Worm (Caenorhabditis elegans): ENCODE data around the gene col-34.
A peak's percentile ranks its signal among the peaks of the same experiment; 100 is the strongest.

DNA sequence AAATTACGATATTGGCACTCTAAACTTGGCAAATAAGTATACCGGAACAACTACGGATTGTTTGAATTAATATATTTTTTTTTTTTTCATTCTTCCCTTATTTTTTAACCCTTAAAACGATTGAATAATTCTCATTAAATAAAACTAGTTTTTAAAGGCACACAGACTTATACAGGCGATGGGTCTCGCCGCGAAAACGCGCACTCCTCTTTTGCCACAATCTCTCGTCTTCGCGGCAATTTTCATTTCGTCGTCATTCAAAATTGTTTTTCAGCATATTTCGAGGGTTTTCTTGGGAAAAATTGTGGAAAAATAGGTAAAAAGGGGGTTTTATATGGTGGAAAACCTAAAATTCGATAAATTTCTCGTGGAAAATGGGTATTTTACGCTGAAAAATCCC, 2.9 kb upstream of the col-34 start:
- peak; percentile 40 for TF ChIP-seq unc-130 (tag; optimal IDR thresholded peaks at IDR 0.05)
- no peak for TF ChIP-seq ztf-4 (tag; optimal IDR thresholded peaks at IDR 0.05)
- no peak for TF ChIP-seq ces-1 (GFP tag; optimal IDR thresholded peaks at IDR 0.05)
- TF ChIP-seq lsy-2 (tag; optimal IDR thresholded peaks at IDR 0.05) = peak; percentile 73 to 85
- TF ChIP-seq efl-1 (optimal IDR thresholded peaks at IDR 0.05) = peak; percentile 83 to 85
- TF ChIP-seq efl-1 (GFP tag; optimal IDR thresholded peaks at IDR 0.05 in 1 of 2) = peak; percentile 82 to 98
- TF ChIP-seq lin-13 (GFP tag; optimal IDR thresholded peaks at IDR 0.05) = peak; percentile 48
- TF ChIP-seq ceh-82 (tag; optimal IDR thresholded peaks at IDR 0.05) = peak; percentile 36 to 54 (median 52)
- TF ChIP-seq lin-15B (tag; optimal IDR thresholded peaks at IDR 0.05) = no peak
- TF ChIP-seq elt-2 (tag; optimal IDR thresholded peaks at IDR 0.05) = no peak
- TF ChIP-seq isw-1 (GFP tag; IDR thresholded peaks at IDR 0.05) = peak; percentile 68
